Worm (Caenorhabditis elegans) whole organism, young adult: Measurements from ENCODE around the gene F44A6.3.

ENCODE experiments used
- B0336.3 ChIP-seq: fragments of 200-800 bp; sonication (Bioruptor generic); IDR thresholded peaks from 2 replicates; pipeline ENCODE4 v1.3.6; 2022; ENCODE audit warnings: missing genetic modification characterization, missing compliant biosample characterization
- C17E4.6 ChIP-seq: fragments of 200-800 bp; sonication (Bioruptor generic); IDR thresholded peaks from 2 replicates; pipeline ENCODE4 v1.3.6; 2022; ENCODE audit warnings: missing genetic modification reagents, missing genetic modification characterization, missing compliant biosample characterization
- F10E7.11 ChIP-seq: sonication (generic microtip); optimal IDR thresholded peaks from 2 replicates; lab custom pipeline; 2017; ENCODE audit warnings: mild to moderate bottlenecking, missing genetic modification characterization, moderate library complexity, missing compliant biosample characterization
- F23B12.7 ChIP-seq: sonication (generic microtip); optimal IDR thresholded peaks from 2 replicates; lab custom pipeline; 2017; ENCODE audit warnings: missing genetic modification characterization, mild to moderate bottlenecking, missing compliant biosample characterization, antibody characterized with exemption, moderate library complexity; ENCODE audit not compliant: insufficient read depth
- F37B4.10 ChIP-seq: fragments of 200-800 bp; sonication (Bioruptor generic); IDR thresholded peaks from 2 replicates; pipeline ENCODE4 v1.3.6; 2022; ENCODE audit warnings: missing genetic modification characterization, missing compliant biosample characterization
- F49E8.2 ChIP-seq: sonication (generic microtip); optimal IDR thresholded peaks from 3 replicates; lab custom pipeline; 2017; ENCODE audit warnings: missing genetic modification characterization, mild to moderate bottlenecking, missing compliant biosample characterization, antibody characterized with exemption, moderate library complexity; ENCODE audit not compliant: insufficient read depth
- K11D2.4 ChIP-seq: fragments of 200-800 bp; sonication (Bioruptor generic); IDR thresholded peaks from 2 replicates; pipeline ENCODE4 v1.3.6; 2022; ENCODE audit warnings: missing genetic modification reagents, missing genetic modification characterization, missing compliant biosample characterization
- T26A5.8 ChIP-seq: sonication (generic microtip); optimal IDR thresholded peaks from 2 replicates; lab custom pipeline; 2016; ENCODE audit warnings: missing genetic modification characterization, missing compliant biosample characterization
- Y56A3A.18 ChIP-seq: fragments of 200-800 bp; sonication (Bioruptor generic); IDR thresholded peaks from 2 replicates; pipeline ENCODE4 v1.3.6; 2022; ENCODE audit warnings: missing genetic modification reagents, missing genetic modification characterization, missing compliant biosample characterization
- Y67H2A.10 ChIP-seq: fragments of 200-800 bp; sonication (Bioruptor generic); conservative IDR thresholded peaks from 2 replicates; pipeline ENCODE4 v1.3.6; 2022; ENCODE audit warnings: missing genetic modification reagents, missing genetic modification characterization, missing compliant biosample characterization
- Y79H2A.3 ChIP-seq: fragments of 200-800 bp; sonication (Bioruptor generic); conservative IDR thresholded peaks from 2 replicates; pipeline ENCODE4 v1.3.6; 2022; ENCODE audit warnings: missing genetic modification reagents, missing genetic modification characterization, missing compliant biosample characterization
- Y95B8A.8 ChIP-seq: fragments of 200-800 bp; sonication (Bioruptor generic); IDR thresholded peaks from 2 replicates; pipeline ENCODE4 v1.3.6; 2022; ENCODE audit warnings: missing genetic modification reagents, missing genetic modification characterization, missing compliant biosample characterization
- ZK185.1 ChIP-seq: sonication (generic microtip); optimal IDR thresholded peaks from 2 replicates; lab custom pipeline; 2016; ENCODE audit warnings: mild to moderate bottlenecking, missing genetic modification characterization, missing compliant biosample characterization; ENCODE audit not compliant: poor library complexity, severe bottlenecking
- ama-1 ChIP-seq, 3 experiments: fragments of 150-350 bp in 1 of 3; sonication (generic microtip) in 2 of 3; optimal IDR thresholded peaks; 2 replicates each; lab custom pipeline; 2014 to 2018; ENCODE audit warnings: missing biosample characterization in 2 of 3, missing genetic modification characterization in 2 of 3, missing genetic modification reagents in 2 of 3
- bed-2 ChIP-seq: fragments of 200-800 bp; sonication (Bioruptor generic); IDR thresholded peaks from 2 replicates; pipeline ENCODE4 v1.3.6; 2022; ENCODE audit warnings: missing genetic modification reagents, missing genetic modification characterization, missing compliant biosample characterization
- cebp-2 ChIP-seq: fragments of 200-800 bp; sonication (Bioruptor generic); IDR thresholded peaks from 2 replicates; pipeline ENCODE4 v1.3.6; 2022; ENCODE audit warnings: missing genetic modification characterization, missing compliant biosample characterization
- ceh-40 ChIP-seq: fragments of 200-800 bp; sonication (Bioruptor generic); IDR thresholded peaks from 2 replicates; pipeline ENCODE4 v1.3.6; 2022; ENCODE audit warnings: missing genetic modification characterization, missing compliant biosample characterization
- egl-18 ChIP-seq: fragments of 200-800 bp; sonication (Bioruptor generic); IDR thresholded peaks from 2 replicates; pipeline ENCODE4 v1.3.6; 2022; ENCODE audit warnings: missing genetic modification reagents, missing genetic modification characterization, missing compliant biosample characterization
- egrh-3 ChIP-seq: fragments of 200-800 bp; sonication (Bioruptor generic); IDR thresholded peaks from 2 replicates; pipeline ENCODE4 v1.3.6; 2022; ENCODE audit warnings: missing genetic modification reagents, missing genetic modification characterization, missing compliant biosample characterization
- ekl-4 ChIP-seq: fragments of 200-800 bp; sonication (Bioruptor generic); IDR thresholded peaks from 2 replicates; pipeline ENCODE4 v1.3.6; 2022; ENCODE audit warnings: missing genetic modification reagents, missing genetic modification characterization, missing compliant biosample characterization
- hmg-1.2 ChIP-seq: fragments of 200-800 bp; sonication (Bioruptor generic); IDR thresholded peaks from 2 replicates; pipeline ENCODE4 v1.3.6; 2022; ENCODE audit warnings: missing genetic modification reagents, missing genetic modification characterization, missing compliant biosample characterization
- hsf-1 ChIP-seq: fragments of 200-800 bp; sonication (Bioruptor generic); IDR thresholded peaks from 2 replicates; pipeline ENCODE4 v1.3.6; 2022; ENCODE audit warnings: missing genetic modification reagents, missing genetic modification characterization, missing compliant biosample characterization
- lin-40 ChIP-seq: sonication (generic microtip); optimal IDR thresholded peaks from 2 replicates; lab custom pipeline; 2016; ENCODE audit warnings: missing genetic modification characterization, mild to moderate bottlenecking, missing compliant biosample characterization, missing genotype, missing genetic modification reagents
- madf-10 ChIP-seq: sonication (generic microtip); optimal IDR thresholded peaks from 2 replicates; lab custom pipeline; 2016; ENCODE audit warnings: mild to moderate bottlenecking, missing genetic modification characterization, missing compliant biosample characterization
- mcd-1 ChIP-seq: fragments of 200-800 bp; sonication (Bioruptor generic); IDR thresholded peaks from 2 replicates; pipeline ENCODE4 v1.3.6; 2022; ENCODE audit warnings: missing genetic modification reagents, missing genetic modification characterization, missing compliant biosample characterization
- mxl-1 ChIP-seq: sonication (generic microtip); optimal IDR thresholded peaks from 2 replicates; lab custom pipeline; 2016; ENCODE audit warnings: missing genetic modification characterization, missing compliant biosample characterization
- nhr-179 ChIP-seq: sonication (generic microtip); optimal IDR thresholded peaks from 2 replicates; lab custom pipeline; 2016; ENCODE audit warnings: mild to moderate bottlenecking, missing genetic modification characterization, missing compliant biosample characterization
- nhr-80 ChIP-seq: sonication (generic microtip); optimal IDR thresholded peaks from 2 replicates; lab custom pipeline; 2016; ENCODE audit warnings: missing genetic modification characterization, missing compliant biosample characterization
- somi-1 ChIP-seq: fragments of 200-800 bp; sonication (Bioruptor generic); optimal IDR thresholded peaks from 2 replicates; lab custom pipeline; 2018; ENCODE audit warnings: mild to moderate bottlenecking, missing genetic modification characterization, missing compliant biosample characterization
- xnd-1 ChIP-seq: sonication (generic microtip); optimal IDR thresholded peaks from 2 replicates; lab custom pipeline; 2016; ENCODE audit warnings: missing genotype, missing genetic modification reagents, missing genetic modification characterization, missing compliant biosample characterization
- ztf-22 ChIP-seq: fragments of 200-800 bp; sonication (Bioruptor generic); optimal IDR thresholded peaks from 2 replicates; lab custom pipeline; 2018; ENCODE audit warnings: mild to moderate bottlenecking, missing genetic modification characterization, moderate library complexity, missing compliant biosample characterization
- ztf-25 ChIP-seq: fragments of 200-800 bp; sonication (Bioruptor generic); IDR thresholded peaks from 2 replicates; pipeline ENCODE4 v1.3.6; 2022; ENCODE audit warnings: missing genetic modification reagents, missing genetic modification characterization, missing compliant biosample characterization
- ztf-26 ChIP-seq: sonication (generic microtip); optimal IDR thresholded peaks from 2 replicates; lab custom pipeline; 2017; ENCODE audit warnings: missing genetic modification characterization, missing compliant biosample characterization

Gene F44A6.3

DNA sequence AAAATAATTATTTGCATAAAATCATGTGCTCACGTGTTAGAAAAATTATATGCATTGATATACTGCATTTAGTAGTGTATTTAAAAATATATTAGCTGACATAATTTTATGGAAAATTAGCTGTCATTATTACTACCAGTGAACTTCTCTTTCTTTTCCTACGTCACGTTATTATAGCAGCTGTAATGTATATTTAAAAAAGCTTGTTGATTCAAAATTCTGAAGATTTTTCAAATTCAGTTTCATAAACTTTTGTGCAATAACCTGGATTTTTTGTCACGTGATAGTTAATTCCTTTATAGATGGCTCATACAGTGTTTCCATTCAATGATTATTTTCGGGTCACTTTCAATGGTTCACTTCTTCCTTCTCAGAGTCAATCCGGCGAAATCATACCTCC lies at the start of gene F44A6.3:
Gene F44A6.3, plus strand, starts transcription at position 301 of the 400 bp plus-strand sequence.
- TF ChIP-seq ZK185.1 (tag; lab: Kevin White, UChicago) (no peak), ekl-4 (GFP tag; lab: Robert Waterston, UW) (no peak), B0336.3 (GFP tag; lab: Robert Waterston, UW) (no peak), Y95B8A.8 (GFP tag; lab: Robert Waterston, UW) (no peak), Y79H2A.3 (GFP tag; lab: Robert Waterston, UW) (no peak), F10E7.11 (tag; lab: Kevin White, UChicago) (no peak)

DNA sequence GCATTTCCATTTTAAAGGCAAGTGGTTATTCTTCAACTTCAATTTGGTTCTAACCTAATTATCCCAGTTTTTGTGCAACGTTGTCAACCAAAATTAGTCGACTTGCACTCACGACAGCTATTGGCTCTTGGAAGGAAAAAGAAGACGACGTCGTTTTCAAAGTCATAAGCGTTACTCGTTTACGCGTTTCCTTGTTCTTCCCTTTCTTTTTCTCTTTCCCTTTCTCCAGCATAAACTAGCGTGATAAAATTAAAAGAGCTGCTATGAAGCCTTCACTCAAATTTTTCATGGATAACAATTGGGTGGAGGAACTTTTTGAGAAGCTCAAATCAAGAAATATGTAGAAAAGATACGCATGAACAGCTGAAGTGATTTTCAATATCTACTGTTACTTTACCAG lies 49.4 kb upstream of the F44A6.3 start:
- TF ChIP-seq Y67H2A.10 (GFP tag; lab: Robert Waterston, UW): no peak
- TF ChIP-seq T26A5.8 (tag; lab: Kevin White, UChicago): no peak
- TF ChIP-seq madf-10 (tag; lab: Kevin White, UChicago): no peak
- no peak for TF ChIP-seq mcd-1 (GFP tag; lab: Robert Waterston, UW)
- no peak for TF ChIP-seq ztf-25 (GFP tag; lab: Robert Waterston, UW)
- TF ChIP-seq F37B4.10 (GFP tag; lab: Robert Waterston, UW): no peak
- TF ChIP-seq nhr-179 (tag; lab: Kevin White, UChicago): no peak

DNA sequence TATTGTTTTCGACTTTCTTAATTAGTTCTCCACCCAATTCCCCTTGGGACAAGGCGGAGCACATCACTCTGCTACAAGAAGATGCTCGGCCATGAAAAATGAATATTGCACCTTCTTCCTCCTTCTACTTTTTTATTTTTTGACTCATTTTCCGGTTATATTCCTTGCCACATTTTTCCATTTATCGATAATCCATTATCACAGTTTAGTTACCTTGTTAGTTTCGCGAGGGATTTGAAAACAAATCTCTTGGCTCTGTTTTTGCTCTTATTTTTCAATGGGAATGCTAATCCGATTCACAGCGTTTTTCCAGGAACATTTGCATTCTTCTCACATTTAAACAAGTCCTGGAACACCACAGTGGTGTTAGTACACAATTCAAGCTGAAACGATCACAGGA lies 45.6 kb upstream of the F44A6.3 start, which contains the start of gene rnp-9:
Gene rnp-9, plus strand, starts transcription at position 301 of the 400 bp plus-strand sequence.
- TF ChIP-seq nhr-80 (no peak), cebp-2 (GFP tag; lab: Robert Waterston, UW) (no peak), Y56A3A.18 (GFP tag; lab: Robert Waterston, UW) (no peak), ceh-40 (GFP tag; lab: Robert Waterston, UW) (no peak), egl-18 (GFP tag; lab: Robert Waterston, UW) (no peak), bed-2 (GFP tag; lab: Robert Waterston, UW) (no peak), hmg-1.2 (GFP tag; lab: Robert Waterston, UW) (no peak), mxl-1 (no peak)
- TF ChIP-seq, all 124 proteins: peak for 0

DNA sequence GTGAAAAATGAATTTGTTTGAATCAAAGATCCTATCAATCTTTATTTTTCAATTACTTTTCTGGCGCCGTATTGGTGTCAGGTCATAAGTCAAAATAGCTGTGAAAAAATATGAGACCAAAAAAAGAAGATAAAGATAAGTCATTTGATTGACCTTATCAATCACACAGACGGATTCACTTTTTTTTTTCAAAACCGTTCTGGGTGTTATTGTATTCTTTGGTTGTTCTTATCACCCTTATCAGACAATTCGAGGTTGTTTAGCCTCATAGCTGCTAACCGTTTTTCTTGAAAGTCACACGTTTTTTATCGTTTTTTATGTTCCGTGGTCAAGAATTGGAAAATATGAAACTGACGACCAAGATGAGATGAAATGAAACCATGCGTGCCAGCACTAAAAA lies 44.0 kb upstream of the F44A6.3 start:
- TF ChIP-seq xnd-1 (tag; lab: Kevin White, UChicago): no peak
- no peak for TF ChIP-seq F23B12.7
- TF ChIP-seq lin-40 (tag; lab: Kevin White, UChicago): peak; percentile 13
- no peak for TF ChIP-seq ama-1 (optimal IDR thresholded peaks at IDR 0.05; lab: Kevin White, UChicago)
- TF ChIP-seq ama-1 (GFP tag; optimal IDR thresholded peaks at IDR 0.05; lab: Kevin White, UChicago): no peak
- no peak for TF ChIP-seq ztf-22
- no peak for TF ChIP-seq mcd-1 (GFP tag; lab: Robert Waterston, UW)
- no peak for TF ChIP-seq F49E8.2 (tag; lab: Kevin White, UChicago)
- no peak for TF ChIP-seq F37B4.10 (GFP tag; lab: Robert Waterston, UW)
- TF ChIP-seq hsf-1: no peak
- TF ChIP-seq C17E4.6 (GFP tag; lab: Robert Waterston, UW): no peak
- TF ChIP-seq somi-1 (GFP tag; lab: Kevin White, UChicago): peak; percentile 27
- peak; percentile 16 for TF ChIP-seq ztf-26 (tag; lab: Kevin White, UChicago)
- 0 out of 2 replicates have a peak, but pooled peaks have one; percentile 41 for TF ChIP-seq K11D2.4 (GFP tag; lab: Robert Waterston, UW)
- no peak for TF ChIP-seq egrh-3 (GFP tag; lab: Robert Waterston, UW)
